Worm (Caenorhabditis elegans): ENCODE data around the gene Y38F1A.8.

DNA sequence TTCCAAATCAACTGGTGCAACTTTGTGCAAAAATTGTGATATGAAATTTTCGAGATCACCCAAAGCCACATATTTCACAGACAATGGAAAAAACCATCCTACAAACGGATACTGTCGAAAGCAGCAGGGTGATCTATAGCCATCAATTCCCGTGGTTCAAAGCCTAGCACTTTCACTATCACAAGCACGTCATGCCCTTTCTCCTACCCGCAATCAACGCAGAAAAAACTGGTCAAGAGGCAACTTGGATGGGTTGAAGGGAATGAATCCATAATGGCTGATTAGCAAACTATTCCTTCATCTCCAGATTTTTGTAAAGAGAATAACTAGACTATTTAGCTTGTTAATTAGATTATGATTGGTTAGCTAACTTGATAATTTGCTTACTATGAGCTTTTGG is 38.9 kb downstream of the Y38F1A.8 start:
- TF ChIP-seq mab-5 (tag; optimal IDR thresholded peaks at IDR 0.05): no peak
- TF ChIP-seq R02D3.7 (tag; optimal IDR thresholded peaks at IDR 0.05): no peak
- TF ChIP-seq ama-1 (optimal IDR thresholded peaks at IDR 0.05): no peak
- no peak for TF ChIP-seq nhr-23 (tag; optimal IDR thresholded peaks at IDR 0.05)
- TF ChIP-seq sem-4 (tag; optimal IDR thresholded peaks at IDR 0.05): no peak
- no peak for TF ChIP-seq ztf-11 (tag; optimal IDR thresholded peaks at IDR 0.05)
- no peak for TF ChIP-seq nhr-10 (tag; optimal IDR thresholded peaks at IDR 0.05)

All from whole organism, L2 larva.